Worm (Caenorhabditis elegans) whole organism, L2 larva: ENCODE data around the gene arrd-14.

Experiments
- C34F6.9 ChIP-seq: fragments of 150-350 bp; optimal IDR thresholded peaks from 2 replicates; lab custom pipeline; 2014; ENCODE audit warnings: missing biosample characterization, missing genetic modification characterization
- R02D3.7 ChIP-seq: fragments of 150-350 bp; optimal IDR thresholded peaks from 2 replicates; lab custom pipeline; 2014; ENCODE audit warnings: missing biosample characterization, missing genetic modification characterization
- Y55F3AM.14 ChIP-seq: fragments of 200-800 bp; sonication (Bioruptor generic); optimal IDR thresholded peaks from 2 replicates; lab custom pipeline; 2018; ENCODE audit warnings: mild to moderate bottlenecking, missing genetic modification characterization, missing compliant biosample characterization
- ZK546.5 ChIP-seq: sonication (generic microtip); optimal IDR thresholded peaks from 2 replicates; lab custom pipeline; 2017; ENCODE audit warnings: missing biosample characterization, missing genetic modification characterization
- alr-1 ChIP-seq: fragments of 150-350 bp; optimal IDR thresholded peaks from 2 replicates; lab custom pipeline; 2014; ENCODE audit warnings: missing biosample characterization, missing genetic modification characterization
- aly-2 ChIP-seq: fragments of 150-350 bp; optimal IDR thresholded peaks from 2 replicates; lab custom pipeline; 2014; ENCODE audit warnings: missing biosample characterization, missing genetic modification characterization
- ama-1 ChIP-seq: fragments of 150-350 bp; optimal IDR thresholded peaks from 2 replicates; lab custom pipeline; 2018; ENCODE audit warnings: inconsistent platforms
- ceh-16 ChIP-seq: fragments of 150-350 bp; optimal IDR thresholded peaks from 2 replicates; lab custom pipeline; 2014; ENCODE audit warnings: missing biosample characterization, missing genetic modification characterization
- dmd-4 ChIP-seq: sonication (generic microtip); optimal IDR thresholded peaks from 2 replicates; lab custom pipeline; 2017; ENCODE audit warnings: missing biosample characterization, missing genetic modification characterization
- egl-27 ChIP-seq: sonication (generic microtip); optimal IDR thresholded peaks from 3 replicates; lab custom pipeline; 2017; ENCODE audit warnings: missing biosample characterization, missing genetic modification reagents, missing genetic modification characterization
- elt-1 ChIP-seq: fragments of 150-350 bp; optimal IDR thresholded peaks from 2 replicates; lab custom pipeline; 2014; ENCODE audit warnings: missing biosample characterization, missing genetic modification characterization
- elt-3 ChIP-seq: sonication (generic microtip); optimal IDR thresholded peaks from 2 replicates; lab custom pipeline; 2017; ENCODE audit warnings: missing biosample characterization, missing genetic modification characterization
- fos-1 ChIP-seq: fragments of 150-350 bp; optimal IDR thresholded peaks from 2 replicates; lab custom pipeline; 2014; ENCODE audit warnings: missing biosample characterization, missing genetic modification characterization
- gmeb-1 ChIP-seq: fragments of 150-350 bp; optimal IDR thresholded peaks from 2 replicates; lab custom pipeline; 2014; ENCODE audit warnings: missing biosample characterization, missing genetic modification characterization
- lin-11 ChIP-seq: fragments of 150-350 bp; sonication (generic microtip); optimal IDR thresholded peaks from 2 replicates; lab custom pipeline; 2014; ENCODE audit warnings: missing biosample characterization, missing genetic modification characterization, inconsistent platforms, mixed read lengths
- lin-13 ChIP-seq: fragments of 150-350 bp; optimal IDR thresholded peaks from 2 replicates; lab custom pipeline; 2014; ENCODE audit warnings: missing biosample characterization, missing genetic modification reagents, missing genetic modification characterization
- lin-39 ChIP-seq: fragments of 150-350 bp; optimal IDR thresholded peaks from 2 replicates; lab custom pipeline; 2014; ENCODE audit warnings: missing biosample characterization, missing genetic modification reagents, missing genetic modification characterization
- lsy-2 ChIP-seq, 2 experiments: fragments of 150-350 bp in 1 of 2; sonication (generic microtip) in 1 of 2; optimal IDR thresholded peaks; 2 replicates each; lab custom pipeline; 2014 to 2017; ENCODE audit warnings: missing biosample characterization in 2 of 2, missing genetic modification characterization in 2 of 2
- mab-5 ChIP-seq: fragments of 150-350 bp; optimal IDR thresholded peaks from 2 replicates; lab custom pipeline; 2014; ENCODE audit warnings: missing biosample characterization, missing genetic modification characterization
- mbf-1 ChIP-seq: sonication (generic microtip); optimal IDR thresholded peaks from 2 replicates; lab custom pipeline; 2017; ENCODE audit warnings: missing biosample characterization, missing genetic modification characterization
- mdl-1 ChIP-seq, 2 experiments: fragments of 150-350 bp in 1 of 2; sonication (generic microtip) in 1 of 2; optimal IDR thresholded peaks; 2 replicates each; lab custom pipeline; 2017; ENCODE audit warnings: missing biosample characterization in 2 of 2, missing genetic modification characterization in 2 of 2
- nhr-10 ChIP-seq: sonication (generic microtip); optimal IDR thresholded peaks from 2 replicates; lab custom pipeline; 2017; ENCODE audit warnings: missing biosample characterization, missing genetic modification characterization
- nhr-11 ChIP-seq: fragments of 150-350 bp; optimal IDR thresholded peaks from 2 replicates; lab custom pipeline; 2014; ENCODE audit warnings: missing biosample characterization, missing genetic modification characterization
- nhr-12 ChIP-seq: fragments of 150-350 bp; optimal IDR thresholded peaks from 2 replicates; lab custom pipeline; 2014; ENCODE audit warnings: missing biosample characterization, missing genetic modification characterization
- nhr-129 ChIP-seq: fragments of 150-350 bp; optimal IDR thresholded peaks from 2 replicates; lab custom pipeline; 2014; ENCODE audit warnings: missing biosample characterization, missing genetic modification characterization
- nhr-23 ChIP-seq: fragments of 150-350 bp; optimal IDR thresholded peaks from 2 replicates; lab custom pipeline; 2014; ENCODE audit warnings: missing biosample characterization, missing genetic modification reagents, missing genetic modification characterization
- nhr-237 ChIP-seq: fragments of 150-350 bp; optimal IDR thresholded peaks from 2 replicates; lab custom pipeline; 2014; ENCODE audit warnings: missing biosample characterization, missing genetic modification characterization
- nhr-25 ChIP-seq: fragments of 150-350 bp; sonication (generic microtip); optimal IDR thresholded peaks from 3 replicates; lab custom pipeline; 2014; ENCODE audit warnings: missing biosample characterization, missing genetic modification characterization
- nhr-6 ChIP-seq: fragments of 150-350 bp; optimal IDR thresholded peaks from 2 replicates; lab custom pipeline; 2014; ENCODE audit warnings: missing biosample characterization, missing genetic modification characterization
- nhr-77 ChIP-seq: fragments of 150-350 bp; optimal IDR thresholded peaks from 2 replicates; lab custom pipeline; 2014; ENCODE audit warnings: missing biosample characterization, missing genetic modification characterization
- peb-1 ChIP-seq: fragments of 150-350 bp; optimal IDR thresholded peaks from 2 replicates; lab custom pipeline; 2014; ENCODE audit warnings: missing biosample characterization, missing genetic modification characterization
- sem-4 ChIP-seq: fragments of 150-350 bp; optimal IDR thresholded peaks from 2 replicates; lab custom pipeline; 2014; ENCODE audit warnings: missing biosample characterization, missing genetic modification reagents, missing genetic modification characterization
- sma-3 ChIP-seq: sonication (generic microtip); optimal IDR thresholded peaks from 2 replicates; lab custom pipeline; 2016; ENCODE audit warnings: missing genetic modification reagents, missing genetic modification characterization, missing compliant biosample characterization
- sma-9 ChIP-seq, 2 experiments: fragments of 150-350 bp in 1 of 2; sonication (generic microtip) in 1 of 2; optimal IDR thresholded peaks; 2 replicates each; lab custom pipeline; 2014 to 2016; ENCODE audit warnings: missing genetic modification characterization in 2 of 2, mild to moderate bottlenecking in 1 of 2, missing biosample characterization in 1 of 2, missing compliant biosample characterization in 1 of 2, missing genetic modification reagents in 1 of 2, moderate library complexity in 1 of 2
- snpc-4 ChIP-seq: fragments of 150-350 bp; optimal IDR thresholded peaks from 2 replicates; lab custom pipeline; 2014; ENCODE audit warnings: missing biosample characterization, missing genetic modification characterization
- unc-39 ChIP-seq: fragments of 150-350 bp; optimal IDR thresholded peaks from 2 replicates; lab custom pipeline; 2014; ENCODE audit warnings: missing biosample characterization, missing genetic modification characterization
- unc-62 ChIP-seq: fragments of 150-350 bp; optimal IDR thresholded peaks from 2 replicates; lab custom pipeline; 2014; ENCODE audit warnings: missing biosample characterization, missing genetic modification reagents, missing genetic modification characterization
- zag-1 ChIP-seq: fragments of 150-350 bp; optimal IDR thresholded peaks from 2 replicates; lab custom pipeline; 2014; ENCODE audit warnings: missing biosample characterization, missing genetic modification characterization
- ztf-1 ChIP-seq: fragments of 200-800 bp; sonication (Bioruptor generic); conservative IDR thresholded peaks from 2 replicates; pipeline ENCODE4 v1.3.6; 2022; ENCODE audit warnings: missing genetic modification characterization, missing compliant biosample characterization
- ztf-4 ChIP-seq: fragments of 150-350 bp; optimal IDR thresholded peaks from 2 replicates; lab custom pipeline; 2014; ENCODE audit warnings: missing biosample characterization, missing genetic modification characterization

Gene arrd-14

ce11 chrII:13717393-13718367, 34.4 kb upstream of the arrd-14 start:
- no peak for TF ChIP-seq nhr-77
- no peak for TF ChIP-seq mab-5
- no peak for TF ChIP-seq ama-1 (lab: Kevin White, UChicago)
- no peak for TF ChIP-seq unc-62 (GFP tag; lab: Kevin White, UChicago)
- TF ChIP-seq C34F6.9, result no peak
- TF ChIP-seq lin-11 (tag; lab: Kevin White, UChicago), result no peak
- no peak for TF ChIP-seq lsy-2 (tag; optimal IDR thresholded peaks at IDR 0.05; lab: Kevin White, UChicago)
- TF ChIP-seq aly-2 (tag; lab: Kevin White, UChicago), result no peak
- TF ChIP-seq nhr-11 (tag; lab: Kevin White, UChicago), result no peak
- no peak for TF ChIP-seq zag-1 (tag; lab: Kevin White, UChicago)
- TF ChIP-seq unc-39 (tag; lab: Kevin White, UChicago), result no peak
- no peak for TF ChIP-seq nhr-129 (tag; lab: Kevin White, UChicago)
- TF ChIP-seq ZK546.5 (tag; lab: Kevin White, UChicago), result no peak
- TF ChIP-seq elt-3, result no peak
- TF ChIP-seq lin-13 (GFP tag; lab: Kevin White, UChicago), result no peak
- TF ChIP-seq nhr-6 (tag; lab: Kevin White, UChicago), result no peak
- TF ChIP-seq alr-1 (tag; lab: Kevin White, UChicago), result no peak
- no peak for TF ChIP-seq mdl-1 (tag; optimal IDR thresholded peaks at IDR 0.05; lab: Kevin White, UChicago)
- TF ChIP-seq nhr-23 (tag; lab: Kevin White, UChicago), result no peak
- TF ChIP-seq, all 48 proteins: peak for 0

- no peak for TF ChIP-seq egl-27 (tag; lab: Kevin White, UChicago)
- TF ChIP-seq ztf-1 (GFP tag; lab: Robert Waterston, UW), result no peak
- no peak for TF ChIP-seq aly-2 (tag; lab: Kevin White, UChicago)
- TF ChIP-seq lsy-2 (tag; optimal IDR thresholded peaks at IDR 0.05; lab: Kevin White, UChicago), result no peak
- TF ChIP-seq nhr-11 (tag; lab: Kevin White, UChicago), result no peak
- TF ChIP-seq sma-9 (GFP tag; optimal IDR thresholded peaks at IDR 0.05; lab: Kevin White, UChicago), result no peak
- no peak for TF ChIP-seq sma-9 (tag; optimal IDR thresholded peaks at IDR 0.05; lab: Kevin White, UChicago)
- no peak for TF ChIP-seq C34F6.9
- no peak for TF ChIP-seq lin-39 (tag; lab: Kevin White, UChicago)
- TF ChIP-seq mbf-1, result no peak
Observed at ce11 chrII:13720650-13721049, 31.5 kb upstream of the arrd-14 start.

ce11 chrII:13721218-13721617, 30.9 kb upstream of the arrd-14 start, which contains the start of gene sre-46:
Gene sre-46, minus strand, starts transcription at chrII:13721318.
- TF ChIP-seq mbf-1, result no peak
- no peak for TF ChIP-seq C34F6.9
- no peak for TF ChIP-seq lsy-2 (tag; optimal IDR thresholded peaks at IDR 0.05; lab: Kevin White, UChicago)
- TF ChIP-seq ZK546.5 (tag; lab: Kevin White, UChicago), result no peak
- TF ChIP-seq unc-39 (tag; lab: Kevin White, UChicago), result no peak
- TF ChIP-seq Y55F3AM.14 (GFP tag; lab: Kevin White, UChicago), result no peak
- TF ChIP-seq peb-1 (tag; lab: Kevin White, UChicago), result no peak
- no peak for TF ChIP-seq nhr-25 (tag; lab: Kevin White, UChicago)
- no peak for TF ChIP-seq lin-11 (tag; lab: Kevin White, UChicago)
- TF ChIP-seq nhr-77, result no peak
- no peak for TF ChIP-seq ceh-16 (tag; lab: Kevin White, UChicago)
- no peak for TF ChIP-seq mdl-1 (tag; optimal IDR thresholded peaks at IDR 0.05; lab: Kevin White, UChicago)
- TF ChIP-seq ztf-1 (GFP tag; lab: Robert Waterston, UW), result no peak
- TF ChIP-seq nhr-10, result no peak
- TF ChIP-seq aly-2 (tag; lab: Kevin White, UChicago), result no peak
- no peak for TF ChIP-seq sma-3 (GFP tag; lab: Kevin White, UChicago)
- TF ChIP-seq sem-4, result no peak
- no peak for TF ChIP-seq lin-13 (GFP tag; lab: Kevin White, UChicago)
- TF ChIP-seq nhr-237 (tag; lab: Kevin White, UChicago), result no peak
- TF ChIP-seq alr-1 (tag; lab: Kevin White, UChicago), result no peak

- TF ChIP-seq ceh-16 (tag; lab: Kevin White, UChicago), result no peak
- TF ChIP-seq nhr-12 (tag; lab: Kevin White, UChicago), result no peak
- TF ChIP-seq nhr-237 (tag; lab: Kevin White, UChicago), result no peak
- no peak for TF ChIP-seq ztf-4
- no peak for TF ChIP-seq R02D3.7 (tag; lab: Kevin White, UChicago)
- TF ChIP-seq lin-11 (tag; lab: Kevin White, UChicago), result no peak
- TF ChIP-seq sem-4, result no peak
- no peak for TF ChIP-seq dmd-4 (tag; lab: Kevin White, UChicago)
- TF ChIP-seq Y55F3AM.14 (GFP tag; lab: Kevin White, UChicago), result no peak
- no peak for TF ChIP-seq nhr-77
- TF ChIP-seq fos-1 (tag; lab: Kevin White, UChicago), result no peak
- TF ChIP-seq unc-39 (tag; lab: Kevin White, UChicago), result no peak
- TF ChIP-seq snpc-4 (tag; lab: Kevin White, UChicago), result no peak
- no peak for TF ChIP-seq gmeb-1
- no peak for TF ChIP-seq elt-1 (tag; lab: Kevin White, UChicago)
Observed at ce11 chrII:13722763-13723162, 29.4 kb upstream of the arrd-14 start, which contains the start of gene Y54G9A.5. Gene Y54G9A.5, plus strand, starts transcription at chrII:13723007.
